Worm (Caenorhabditis elegans): ENCODE measurements around the gene Y41D4A.1.

Gene Y41D4A.1

DNA sequence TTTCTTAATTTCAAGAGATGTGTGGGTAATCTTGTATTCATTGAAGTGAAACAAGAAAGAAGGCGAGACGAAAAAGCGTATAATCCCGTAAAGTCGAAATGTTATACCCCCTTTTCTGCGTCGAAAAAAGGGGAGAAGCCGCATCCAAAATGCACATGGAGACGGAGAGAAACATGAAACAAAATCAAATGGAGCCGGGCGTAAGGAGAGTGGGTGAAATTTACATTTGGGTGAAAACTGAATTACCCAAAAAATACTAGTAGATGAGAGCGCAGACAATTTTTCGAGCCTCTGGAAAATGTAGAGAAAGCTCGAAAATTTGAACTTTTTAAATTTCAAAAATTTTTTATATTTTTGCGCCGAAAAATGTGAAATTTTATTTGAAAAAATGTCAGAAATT, 44.3 kb downstream of the Y41D4A.1 start:
- TF ChIP-seq ztf-23 (GFP tag; IDR thresholded peaks at IDR 0.05) (no peak), klf-2 (GFP tag; conservative IDR thresholded peaks at IDR 0.05) (no peak), cog-1 (tag; optimal IDR thresholded peaks at IDR 0.05) (no peak), T22C8.4 (GFP tag; IDR thresholded peaks at IDR 0.05) (no peak), flt-1 (GFP tag; IDR thresholded peaks at IDR 0.05) (no peak), ztf-29 (GFP tag; IDR thresholded peaks at IDR 0.05) (no peak), tab-1 (GFP tag; IDR thresholded peaks at IDR 0.05) (no peak), med-1 (GFP tag; optimal IDR thresholded peaks at IDR 0.05; ENCODE audit: insufficient read depth) (no peak), ref-1 (GFP tag; conservative IDR thresholded peaks at IDR 0.05) (no peak)

DNA sequence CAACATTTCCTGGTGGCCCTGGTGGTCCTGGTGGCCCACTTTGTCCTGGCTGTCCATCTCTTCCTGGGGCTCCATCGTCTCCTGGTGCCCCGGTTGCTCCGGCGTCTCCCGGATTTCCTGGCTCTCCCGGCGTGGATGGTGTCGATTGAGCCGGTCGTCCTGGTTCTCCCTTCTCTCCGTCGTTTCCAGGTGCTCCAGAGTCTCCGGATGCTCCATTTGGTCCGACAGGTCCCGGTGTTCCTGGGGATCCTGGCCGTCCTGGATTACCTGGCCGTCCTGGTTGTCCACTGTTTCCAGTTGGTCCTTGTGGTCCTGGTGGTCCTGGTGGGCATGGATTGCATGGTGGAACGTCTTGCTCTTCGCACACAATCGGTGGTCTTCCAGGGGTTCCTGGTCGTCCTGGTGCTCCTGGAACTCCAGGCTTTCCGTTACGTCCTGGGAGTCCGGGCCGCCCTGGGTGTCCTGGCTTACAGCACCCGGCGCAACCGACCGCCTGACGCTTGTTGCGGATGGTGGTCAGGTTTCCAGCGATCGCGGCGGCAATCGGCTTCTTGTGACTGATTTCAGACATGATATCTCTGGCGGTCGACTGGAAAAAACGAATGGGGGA, 46.6 kb downstream of the Y41D4A.1 start:
- no peak for TF ChIP-seq klf-2 (GFP tag; conservative IDR thresholded peaks at IDR 0.05)
- no peak for TF ChIP-seq cog-1 (tag; optimal IDR thresholded peaks at IDR 0.05)
- TF ChIP-seq T22C8.4 (GFP tag; IDR thresholded peaks at IDR 0.05): no peak
- no peak for TF ChIP-seq med-1 (GFP tag; optimal IDR thresholded peaks at IDR 0.05; ENCODE audit: insufficient read depth)

DNA sequence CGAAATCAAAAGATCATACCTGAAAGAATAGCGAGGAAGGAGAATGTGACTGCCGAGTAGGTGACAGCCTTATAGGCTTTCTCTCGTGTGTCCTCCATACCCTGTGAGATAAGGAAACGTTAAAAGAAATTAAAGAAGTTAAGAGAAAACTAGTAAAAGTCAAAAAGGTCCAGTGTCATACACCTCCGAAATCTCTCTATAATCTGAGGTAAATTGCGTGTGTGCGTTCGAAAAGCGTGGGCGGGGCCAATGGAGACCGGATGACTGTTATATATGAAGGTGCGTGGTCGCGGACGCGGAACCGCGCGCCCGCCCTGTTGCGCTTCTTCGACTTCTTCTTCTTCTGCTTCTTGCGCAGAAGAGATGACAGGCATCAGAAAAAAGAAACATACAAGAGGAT, 48.2 kb downstream of the Y41D4A.1 start, which contains the start of gene col-109:
TSS of gene col-109 (minus strand) at position 101 of the 400 bp plus-strand sequence.
- TF ChIP-seq flt-1 (GFP tag; IDR thresholded peaks at IDR 0.05) (no peak), tab-1 (GFP tag; IDR thresholded peaks at IDR 0.05) (no peak), T22C8.4 (GFP tag; IDR thresholded peaks at IDR 0.05) (no peak), ztf-23 (GFP tag; IDR thresholded peaks at IDR 0.05) (no peak), ztf-29 (GFP tag; IDR thresholded peaks at IDR 0.05) (no peak), klf-2 (GFP tag; conservative IDR thresholded peaks at IDR 0.05) (no peak), med-1 (GFP tag; optimal IDR thresholded peaks at IDR 0.05; ENCODE audit: insufficient read depth) (no peak), ref-1 (GFP tag; conservative IDR thresholded peaks at IDR 0.05) (no peak), cog-1 (tag; optimal IDR thresholded peaks at IDR 0.05) (no peak)

DNA sequence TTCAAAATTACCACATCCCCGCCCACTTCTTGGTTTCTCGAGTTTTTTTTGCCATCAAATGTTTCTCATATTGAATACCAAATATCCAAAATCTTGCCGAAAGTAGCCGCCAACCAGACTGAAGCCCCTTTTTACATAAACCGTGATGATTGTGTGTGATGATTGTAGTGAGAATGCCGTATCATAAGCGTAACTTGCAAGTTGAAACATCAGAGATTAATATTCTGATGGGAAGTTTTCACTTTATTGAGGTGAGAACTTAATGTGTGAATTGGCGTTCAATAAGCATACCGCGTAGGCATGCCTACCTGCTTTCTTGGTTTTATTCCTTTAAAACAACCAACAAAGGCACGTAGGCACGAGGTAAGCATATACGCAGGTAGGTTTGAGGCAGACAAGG, 49.6 kb downstream of the Y41D4A.1 start, which contains the start of gene Y38C1BA.4:
TSS of gene Y38C1BA.4 (plus strand) at position 301 of the 400 bp plus-strand sequence.
- no peak for TF ChIP-seq med-1 (GFP tag; optimal IDR thresholded peaks at IDR 0.05; ENCODE audit: insufficient read depth)
- TF ChIP-seq ref-1 (GFP tag; conservative IDR thresholded peaks at IDR 0.05): no peak
- no peak for TF ChIP-seq ztf-29 (GFP tag; IDR thresholded peaks at IDR 0.05)
- no peak for TF ChIP-seq klf-2 (GFP tag; conservative IDR thresholded peaks at IDR 0.05)
- no peak for TF ChIP-seq ztf-23 (GFP tag; IDR thresholded peaks at IDR 0.05)

DNA sequence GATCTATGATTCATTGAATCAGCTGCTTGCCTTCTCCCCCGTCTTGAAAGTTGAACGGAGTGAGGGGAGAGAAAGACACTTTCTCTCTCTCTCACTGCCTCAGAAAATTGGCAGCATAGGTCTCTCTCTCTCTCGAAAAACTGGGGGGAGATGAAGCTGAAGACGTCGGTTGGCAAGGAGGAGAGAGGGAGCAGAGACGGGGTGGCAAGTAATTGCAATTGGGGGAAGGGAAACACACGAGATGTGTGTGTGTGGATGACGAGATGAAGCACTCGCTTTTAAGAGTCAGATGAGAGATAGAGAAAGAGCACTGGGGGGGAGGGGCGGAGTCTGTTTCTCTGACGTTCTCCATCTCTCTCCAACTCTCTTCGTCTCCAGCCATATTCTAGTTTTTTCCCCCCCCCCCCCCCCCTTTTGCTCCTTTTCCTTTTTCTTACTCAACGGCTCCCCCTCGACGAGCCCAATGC, 52.2 kb downstream of the Y41D4A.1 start, which contains the start of gene cmk-1:
TSS of gene cmk-1 (plus strand) at position 417 of the 467 bp plus-strand sequence.
- no peak for TF ChIP-seq T22C8.4 (GFP tag; IDR thresholded peaks at IDR 0.05)
